Fruit fly (Drosophila melanogaster) whole organism, embryonic: ENCODE results near the gene CG6738.

Experiments
- Adf1 ChIP-seq: fragments of 200-800 bp; sonication (Bioruptor generic); IDR thresholded peaks from 2 replicates; pipeline ENCODE4 v1.3.6; 2022; ENCODE audit warnings: missing biosample characterization, missing genetic modification characterization
- B-H2 ChIP-seq: fragments of 200-800 bp; sonication (Bioruptor generic); optimal IDR thresholded peaks from 2 replicates; lab custom pipeline; 2018; ENCODE audit warnings: missing biosample characterization, mild to moderate bottlenecking, missing genetic modification characterization
- CG11456 ChIP-seq: fragments of 200-800 bp; sonication (Bioruptor generic); IDR thresholded peaks from 3 replicates; pipeline ENCODE4 v1.3.6; 2022; ENCODE audit warnings: missing biosample characterization, missing genetic modification characterization
- CG12071 ChIP-seq: fragments of 200-800 bp; sonication (Bioruptor generic); optimal IDR thresholded peaks from 3 replicates; lab custom pipeline; 2018; ENCODE audit warnings: missing biosample characterization, mild to moderate bottlenecking, missing genetic modification characterization
- CG1233 ChIP-seq: fragments of 200-800 bp; sonication (Bioruptor generic); optimal IDR thresholded peaks from 4 replicates; lab custom pipeline; 2018; ENCODE audit warnings: missing biosample characterization, mild to moderate bottlenecking, missing genetic modification characterization
- CG13894 ChIP-seq: fragments of 200-800 bp; sonication (Bioruptor generic); optimal IDR thresholded peaks from 3 replicates; lab custom pipeline; 2018; ENCODE audit warnings: missing biosample characterization, mild to moderate bottlenecking, missing genetic modification characterization, moderate library complexity
- CG1647 ChIP-seq: fragments of 200-800 bp; sonication (Bioruptor generic); optimal IDR thresholded peaks from 3 replicates; lab custom pipeline; 2016; ENCODE audit warnings: missing biosample characterization, missing genetic modification characterization
- CG2120 ChIP-seq: fragments of 200-800 bp; sonication (Bioruptor generic); optimal IDR thresholded peaks from 3 replicates; lab custom pipeline; 2016; ENCODE audit warnings: missing biosample characterization, missing genetic modification characterization
- CG2678 ChIP-seq: fragments of 200-800 bp; sonication (Bioruptor generic); optimal IDR thresholded peaks from 3 replicates; lab custom pipeline; 2019; ENCODE audit warnings: missing biosample characterization, mild to moderate bottlenecking, missing genetic modification characterization, moderate library complexity
- CG2875 ChIP-seq: fragments of 200-800 bp; sonication (Bioruptor generic); optimal IDR thresholded peaks from 2 replicates; lab custom pipeline; 2017; ENCODE audit warnings: missing biosample characterization, mild to moderate bottlenecking, missing genetic modification characterization, missing genetic modification reagents
- CG3065 ChIP-seq: fragments of 200-800 bp; sonication (Bioruptor generic); optimal IDR thresholded peaks from 2 replicates; lab custom pipeline; 2016; ENCODE audit warnings: missing biosample characterization, missing genetic modification characterization
- CG3726 ChIP-seq: fragments of 200-800 bp; sonication (Bioruptor generic); IDR thresholded peaks from 3 replicates; pipeline ENCODE4, ENCODE4 v1.3.6; 2022; ENCODE audit warnings: missing biosample characterization, missing genetic modification characterization
- CG6791 ChIP-seq: fragments of 200-800 bp; sonication (Bioruptor generic); IDR thresholded peaks from 3 replicates; pipeline ENCODE4 v1.3.6; 2022; ENCODE audit warnings: missing biosample characterization, missing genetic modification characterization; ENCODE audit not compliant: partially characterized antibody
- CG7372 ChIP-seq: fragments of 200-800 bp; sonication (Bioruptor generic); IDR thresholded peaks from 2 replicates; pipeline ENCODE4 v1.3.6; 2022; ENCODE audit warnings: missing biosample characterization, missing genetic modification characterization
- GATAe ChIP-seq: fragments of 200-800 bp; sonication (Bioruptor generic); conservative IDR thresholded peaks from 2 replicates; pipeline ENCODE4 v1.3.6; 2022; ENCODE audit warnings: missing biosample characterization, missing genetic modification characterization
- Jarid2 ChIP-seq: fragments of 200-800 bp; sonication (Bioruptor generic); optimal IDR thresholded peaks from 3 replicates; lab custom pipeline; 2017; ENCODE audit warnings: mild to moderate bottlenecking, missing biosample characterization, missing genetic modification reagents, missing genetic modification characterization
- MBD-R2 ChIP-seq: fragments of 200-800 bp; sonication (Bioruptor generic); IDR thresholded peaks from 2 replicates; pipeline ENCODE4 v1.3.6; 2022; ENCODE audit warnings: missing biosample characterization, missing genetic modification characterization
- Med ChIP-seq: fragments of 200-800 bp; sonication (Bioruptor generic); peaks from one replicate; lab custom pipeline; 2016; ENCODE audit warnings: missing biosample characterization, missing genetic modification characterization, mild to moderate bottlenecking, inconsistent platforms, moderate library complexity
- NfI ChIP-seq: fragments of 200-800 bp; sonication (Bioruptor generic); optimal IDR thresholded peaks from 3 replicates; lab custom pipeline; 2018; ENCODE audit warnings: missing biosample characterization, mild to moderate bottlenecking, missing genetic modification characterization, moderate library complexity
- Pdp1 ChIP-seq, 2 experiments: fragments of 200-800 bp; sonication (Bioruptor generic); optimal IDR thresholded peaks; 3 replicates each; lab custom pipeline; 2016; ENCODE audit warnings: missing biosample characterization in 2 of 2, missing genetic modification characterization in 2 of 2, mild to moderate bottlenecking in 1 of 2, moderate library complexity in 1 of 2
- Rfx ChIP-seq: fragments of 200-800 bp; sonication (Bioruptor generic); IDR thresholded peaks from 2 replicates; pipeline ENCODE4 v1.3.6; 2022; ENCODE audit warnings: missing biosample characterization, missing genetic modification characterization
- Six4 ChIP-seq: fragments of 200-800 bp; sonication (Bioruptor generic); optimal IDR thresholded peaks from 2 replicates; lab custom pipeline; 2016; ENCODE audit warnings: missing biosample characterization, missing genetic modification characterization
- amos ChIP-seq: fragments of 200-800 bp; sonication (Bioruptor generic); IDR thresholded peaks from 2 replicates; pipeline ENCODE4 v1.3.6; 2022; ENCODE audit warnings: missing biosample characterization, missing genetic modification characterization; ENCODE audit not compliant: partially characterized antibody
- ato ChIP-seq: fragments of 200-800 bp; sonication (Bioruptor generic); IDR thresholded peaks from 2 replicates; pipeline ENCODE4 v1.3.6; 2022; ENCODE audit warnings: missing biosample characterization, missing genetic modification characterization; ENCODE audit not compliant: partially characterized antibody
- bcd ChIP-seq: fragments of 200-800 bp; sonication (Bioruptor generic); optimal IDR thresholded peaks from 2 replicates; lab custom pipeline; 2017; ENCODE audit warnings: missing biosample characterization, mild to moderate bottlenecking, missing genetic modification characterization
- exex ChIP-seq: fragments of 200-800 bp; sonication (Bioruptor generic); optimal IDR thresholded peaks from 4 replicates; lab custom pipeline; 2018; ENCODE audit warnings: missing biosample characterization, mild to moderate bottlenecking, missing genetic modification characterization, moderate library complexity
- gce ChIP-seq: fragments of 200-800 bp; sonication (Bioruptor generic); IDR thresholded peaks from 3 replicates; pipeline ENCODE4 v1.3.6; 2022; ENCODE audit warnings: missing biosample characterization, missing genetic modification characterization
- grn ChIP-seq: fragments of 200-800 bp; sonication (Bioruptor generic); optimal IDR thresholded peaks from 3 replicates; lab custom pipeline; 2017; ENCODE audit warnings: missing biosample characterization, missing genetic modification characterization
- lmd ChIP-seq: fragments of 200-800 bp; sonication (Bioruptor generic); IDR thresholded peaks from 2 replicates; pipeline ENCODE4 v1.3.6; 2022; ENCODE audit warnings: missing biosample characterization, missing genetic modification characterization
- pfk ChIP-seq: fragments of 200-800 bp; sonication (Bioruptor generic); optimal IDR thresholded peaks from 2 replicates; lab custom pipeline; 2018; ENCODE audit warnings: missing biosample characterization, mild to moderate bottlenecking, missing genetic modification characterization, moderate library complexity
- pnt ChIP-seq: fragments of 200-800 bp; sonication (Bioruptor generic); optimal IDR thresholded peaks from 3 replicates; lab custom pipeline; 2016; ENCODE audit warnings: missing biosample characterization, missing genetic modification characterization
- prd ChIP-seq, 3 experiments: fragments of >200 bp in 2 of 3; fragments of 200-800 bp in 1 of 3; sonication (Bioruptor generic) in 1 of 3; optimal IDR thresholded peaks in 2 of 3; IDR thresholded peaks in 1 of 3; 2 replicates in 2 of 3; 3 replicates in 1 of 3; pipeline versions ENCODE4 v1.3.6 to Lab custom; 2017 to 2022; ENCODE audit warnings: missing biosample characterization in 1 of 3, missing genetic modification characterization in 1 of 3
- pros ChIP-seq: fragments of 200-800 bp; sonication (Bioruptor generic); optimal IDR thresholded peaks from 3 replicates; lab custom pipeline; 2019; ENCODE audit warnings: missing biosample characterization, mild to moderate bottlenecking, missing genetic modification characterization, moderate library complexity
- sd ChIP-seq: fragments of 200-800 bp; sonication (Bioruptor generic); optimal IDR thresholded peaks from 3 replicates; lab custom pipeline; 2018; ENCODE audit warnings: missing biosample characterization, mild to moderate bottlenecking, missing genetic modification characterization, moderate library complexity
- sug ChIP-seq: fragments of 200-800 bp; optimal IDR thresholded peaks from 2 replicates; lab custom pipeline; 2019; ENCODE audit warnings: missing biosample characterization, mild to moderate bottlenecking, missing genetic modification characterization, moderate library complexity
- tap ChIP-seq: fragments of 200-800 bp; optimal IDR thresholded peaks from 3 replicates; lab custom pipeline; 2019; ENCODE audit warnings: missing biosample characterization, mild to moderate bottlenecking, missing genetic modification characterization, moderate library complexity
- trem ChIP-seq: fragments of 200-800 bp; optimal IDR thresholded peaks from 3 replicates; lab custom pipeline; 2019; ENCODE audit warnings: missing biosample characterization, mild to moderate bottlenecking, missing genetic modification characterization, moderate library complexity
- wek ChIP-seq: fragments of 200-800 bp; sonication (Bioruptor generic); optimal IDR thresholded peaks from 3 replicates; lab custom pipeline; 2018; ENCODE audit warnings: missing biosample characterization, mild to moderate bottlenecking, missing genetic modification characterization, moderate library complexity

The CG6738 gene

dm6 chr3R:23053936-23054335 is 45.4 kb upstream of the CG6738 start, which contains the start of gene p53 (continued):
- peak; percentile 70 for TF ChIP-seq ato (GFP tag; lab: Robert Waterston, UW)
- peak; percentile 80 for TF ChIP-seq amos (GFP tag; lab: Robert Waterston, UW)

dm6 chr3R:23056113-23056512 is 43.2 kb upstream of the CG6738 start:
- TF ChIP-seq Six4 (no peak), prd (optimal IDR thresholded peaks at IDR 0.05; lab: Kevin White, UChicago) (no peak), prd (GFP tag; IDR thresholded peaks at IDR 0.05; lab: Robert Waterston, UW) (0 out of 3 replicates have a peak, but pooled peaks have one; percentile 4)
- TF ChIP-seq, all 482 proteins: peak for 1

dm6 chr3R:23056753-23057152 is 42.6 kb upstream of the CG6738 start:
- TF ChIP-seq GATAe (GFP tag; lab: Robert Waterston, UW) (peak; percentile 39; the same call in 1 of the 2 replicates), sug (tag; lab: Kevin White, UChicago) (peak; percentile 55), B-H2 (GFP tag; lab: Kevin White, UChicago) (peak; percentile 9), grn (GFP tag; lab: Kevin White, UChicago) (peak; percentile 77), Med (GFP tag; lab: Kevin White, UChicago) (peak; percentile 9), CG3065 (no peak), CG6791 (GFP tag; lab: Robert Waterston, UW) (no peak), CG13894 (tag; lab: Kevin White, UChicago) (peak; percentile 12), Rfx (GFP tag; lab: Robert Waterston, UW) (0 out of 2 replicates have a peak, but pooled peaks have one; percentile 19), CG2678 (tag; lab: Kevin White, UChicago) (peak; percentile 4), Pdp1 (GFP tag; optimal IDR thresholded peaks at IDR 0.05; lab: Kevin White, UChicago) (peak in 1 of 2 experiments; percentile 12), exex (peak; percentile 51), trem (no peak), bcd (no peak), CG2120 (GFP tag; lab: Kevin White, UChicago) (no peak)

DNA sequence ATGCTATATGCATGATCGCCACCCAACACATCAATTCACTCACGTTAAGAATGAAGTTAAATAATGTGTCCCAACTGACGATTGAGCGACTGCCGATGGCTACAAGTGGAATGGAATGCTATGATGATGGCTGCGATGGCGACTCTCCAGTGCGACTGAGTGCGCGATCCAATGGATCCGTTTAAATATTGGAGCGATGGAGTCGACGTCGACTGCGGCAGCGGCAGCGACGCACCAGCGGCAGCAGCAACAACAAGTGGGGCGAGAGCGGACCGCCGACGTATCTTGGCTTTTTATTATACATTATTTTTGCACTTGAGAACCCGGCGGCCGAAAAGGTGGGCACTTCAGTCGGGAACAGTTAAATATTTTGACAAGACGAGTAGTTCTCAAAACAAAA is 41.9 kb upstream of the CG6738 start:
- TF ChIP-seq Adf1 (GFP tag; lab: Robert Waterston, UW): peak; percentile 93
- TF ChIP-seq tap (tag; lab: Kevin White, UChicago): no peak
- no peak for TF ChIP-seq CG1647
- TF ChIP-seq CG12071 (GFP tag; lab: Kevin White, UChicago): no peak
- TF ChIP-seq CG1233: no peak
- TF ChIP-seq Jarid2 (GFP tag; lab: Kevin White, UChicago): peak; percentile 14
- TF ChIP-seq CG2875 (GFP tag; lab: Kevin White, UChicago): no peak
- peak; percentile 10 for TF ChIP-seq sd (tag; lab: Kevin White, UChicago)
- TF ChIP-seq Med (GFP tag; lab: Kevin White, UChicago): peak; percentile 72
- 0 out of 2 replicates have a peak, but pooled peaks have one; percentile 9 for TF ChIP-seq MBD-R2 (GFP tag; lab: Robert Waterston, UW)
- peak; percentile 29 for TF ChIP-seq pfk (GFP tag; lab: Kevin White, UChicago)
- 0 out of 3 replicates have a peak, but pooled peaks have one; percentile 42 for TF ChIP-seq CG11456
- TF ChIP-seq gce: no peak
- TF ChIP-seq wek: no peak

dm6 chr3R:23058858-23059257 is 40.5 kb upstream of the CG6738 start, which contains the start of gene Ctns:
Gene Ctns, minus strand, starts transcription at chr3R:23058958.
- TF ChIP-seq CG3726 (GFP tag; lab: Robert Waterston, UW): no peak
- TF ChIP-seq pros (GFP tag; lab: Kevin White, UChicago): no peak
- no peak for TF ChIP-seq CG11456
- no peak for TF ChIP-seq CG3065
- peak; percentile 15; the same call in 1 of the 2 replicates for TF ChIP-seq lmd (GFP tag; lab: Robert Waterston, UW)
- TF ChIP-seq CG7372: no peak
- no peak for TF ChIP-seq NfI
- no peak for TF ChIP-seq pnt
